Fruit fly (Drosophila melanogaster) whole organism, embryonic: ENCODE data around the gene CG43307.

ENCODE experiments used
- Adf1 ChIP-seq: fragments of 200-800 bp; sonication (Bioruptor generic); IDR thresholded peaks from 2 replicates; pipeline ENCODE4 v1.3.6; 2022; ENCODE audit warnings: missing biosample characterization, missing genetic modification characterization
- CG10267 ChIP-seq: fragments of 200-800 bp; sonication (Bioruptor generic); optimal IDR thresholded peaks from 2 replicates; lab custom pipeline; 2018; ENCODE audit warnings: missing biosample characterization, mild to moderate bottlenecking, missing genetic modification characterization, moderate library complexity
- CG11723 ChIP-seq: fragments of 200-800 bp; sonication (Bioruptor generic); optimal IDR thresholded peaks from 2 replicates; lab custom pipeline; 2017; ENCODE audit warnings: missing biosample characterization, mild to moderate bottlenecking, missing genetic modification characterization
- CG13296 ChIP-seq: fragments of 200-800 bp; sonication (Bioruptor generic); optimal IDR thresholded peaks from 3 replicates; lab custom pipeline; 2018; ENCODE audit warnings: missing biosample characterization, mild to moderate bottlenecking, missing genetic modification characterization
- CG1529 ChIP-seq: fragments of 200-800 bp; sonication (Bioruptor generic); optimal IDR thresholded peaks from 3 replicates; lab custom pipeline; 2018; ENCODE audit warnings: missing biosample characterization, missing genetic modification characterization
- CG1603 ChIP-seq: fragments of 200-800 bp; sonication (Bioruptor generic); optimal IDR thresholded peaks from 2 replicates; lab custom pipeline; 2019; ENCODE audit warnings: missing biosample characterization, mild to moderate bottlenecking, missing genetic modification characterization, moderate library complexity
- CG17829 ChIP-seq: fragments of 200-800 bp; optimal IDR thresholded peaks from 2 replicates; lab custom pipeline; 2019; ENCODE audit warnings: missing biosample characterization, mild to moderate bottlenecking, missing genetic modification characterization, moderate library complexity
- CG3281 ChIP-seq: fragments of 200-800 bp; sonication (Bioruptor generic); optimal IDR thresholded peaks from 3 replicates; lab custom pipeline; 2017; ENCODE audit warnings: missing biosample characterization, mild to moderate bottlenecking, missing genetic modification characterization
- CG3407 ChIP-seq: fragments of 200-800 bp; sonication (Bioruptor generic); optimal IDR thresholded peaks from 2 replicates; lab custom pipeline; 2018; ENCODE audit warnings: missing biosample characterization, mild to moderate bottlenecking, missing genetic modification characterization
- CG34224 ChIP-seq: fragments of 200-800 bp; sonication (Bioruptor generic); IDR thresholded peaks from 3 replicates; pipeline ENCODE4 v1.3.6; 2022; ENCODE audit warnings: missing biosample characterization, missing genetic modification characterization; ENCODE audit not compliant: partially characterized antibody
- CG3726 ChIP-seq: fragments of 200-800 bp; sonication (Bioruptor generic); IDR thresholded peaks from 3 replicates; pipeline ENCODE4, ENCODE4 v1.3.6; 2022; ENCODE audit warnings: missing biosample characterization, missing genetic modification characterization
- CG5180 ChIP-seq: fragments of 200-800 bp; sonication (Bioruptor generic); optimal IDR thresholded peaks from 3 replicates; lab custom pipeline; 2017; ENCODE audit warnings: missing biosample characterization, missing genetic modification characterization, mild to moderate bottlenecking, moderate library complexity, missing genetic modification reagents
- CG6254 ChIP-seq: fragments of 200-800 bp; sonication (Bioruptor generic); optimal IDR thresholded peaks from 3 replicates; lab custom pipeline; 2017; ENCODE audit warnings: mild to moderate bottlenecking, missing biosample characterization, missing genetic modification reagents, missing genetic modification characterization
- CG7963 ChIP-seq: fragments of 200-800 bp; sonication (Bioruptor generic); IDR thresholded peaks from 3 replicates; pipeline ENCODE4 v1.3.6; 2022; ENCODE audit warnings: missing biosample characterization, missing genetic modification characterization; ENCODE audit not compliant: partially characterized antibody
- CG8359 ChIP-seq: fragments of 200-800 bp; sonication (Bioruptor generic); optimal IDR thresholded peaks from 2 replicates; lab custom pipeline; 2017; ENCODE audit warnings: missing biosample characterization, mild to moderate bottlenecking, missing genetic modification characterization, borderline replicate concordance
- CG9609 ChIP-seq: fragments of 200-800 bp; sonication (Bioruptor generic); optimal IDR thresholded peaks from 3 replicates; lab custom pipeline; 2016; ENCODE audit warnings: missing biosample characterization, missing genetic modification characterization
- Camta ChIP-seq: fragments of 200-800 bp; sonication (Bioruptor generic); optimal IDR thresholded peaks from 2 replicates; lab custom pipeline; 2016; ENCODE audit warnings: missing biosample characterization, missing genetic modification characterization
- Dbx ChIP-seq: fragments of 200-800 bp; sonication (Bioruptor generic); IDR thresholded peaks from 3 replicates; pipeline ENCODE4 v1.3.6; 2022; ENCODE audit warnings: missing biosample characterization, missing genetic modification characterization
- Dfd ChIP-seq, 2 experiments: fragments of >200 bp; optimal IDR thresholded peaks; 2 replicates each; lab custom pipeline; 2017; ENCODE audit warnings: missing biosample characterization in 2 of 2, missing genetic modification characterization in 2 of 2
- Dp ChIP-seq: fragments of 200-800 bp; sonication (Bioruptor generic); optimal IDR thresholded peaks from 2 replicates; lab custom pipeline; 2018; ENCODE audit warnings: missing biosample characterization, mild to moderate bottlenecking, missing genetic modification characterization, moderate library complexity
- E2f1 ChIP-seq: fragments of 200-800 bp; sonication (Bioruptor generic); IDR thresholded peaks from 2 replicates; pipeline ENCODE4 v1.3.6; 2022; ENCODE audit warnings: missing biosample characterization, missing genetic modification characterization
- E2f2 ChIP-seq: fragments of 200-800 bp; sonication (Bioruptor generic); IDR thresholded peaks from 2 replicates; pipeline ENCODE4 v1.3.6; 2022; ENCODE audit warnings: missing biosample characterization, missing genetic modification characterization
- Eip74EF ChIP-seq, 2 experiments: fragments of 200-800 bp in 1 of 2; fragments of >200 bp in 1 of 2; sonication (Bioruptor generic) in 1 of 2; optimal IDR thresholded peaks; 2 replicates each; lab custom pipeline; 2017 to 2019; ENCODE audit warnings: missing biosample characterization in 2 of 2, missing genetic modification characterization in 2 of 2, mild to moderate bottlenecking in 1 of 2, moderate library complexity in 1 of 2
- Lim3 ChIP-seq: fragments of 200-800 bp; sonication (Bioruptor generic); IDR thresholded peaks from 2 replicates; pipeline ENCODE4 v1.3.6; 2022; ENCODE audit warnings: missing biosample characterization, missing genetic modification characterization
- MESR4 ChIP-seq: fragments of 200-800 bp; sonication (Bioruptor generic); optimal IDR thresholded peaks from 2 replicates; lab custom pipeline; 2018; ENCODE audit warnings: missing biosample characterization, mild to moderate bottlenecking, missing genetic modification characterization, moderate library complexity
- Mrtf ChIP-seq: fragments of 200-800 bp; sonication (Bioruptor generic); IDR thresholded peaks from 3 replicates; pipeline ENCODE4 v1.3.6; 2022; ENCODE audit warnings: missing biosample characterization, missing genetic modification characterization
- Myb ChIP-seq: fragments of 200-800 bp; sonication (Bioruptor generic); optimal IDR thresholded peaks from 2 replicates; lab custom pipeline; 2016; ENCODE audit warnings: missing biosample characterization, missing genetic modification characterization
- ac ChIP-seq: fragments of 200-800 bp; sonication (Bioruptor generic); optimal IDR thresholded peaks from 3 replicates; lab custom pipeline; 2017; ENCODE audit warnings: missing biosample characterization, mild to moderate bottlenecking, missing genetic modification characterization
- amos ChIP-seq: fragments of 200-800 bp; sonication (Bioruptor generic); IDR thresholded peaks from 2 replicates; pipeline ENCODE4 v1.3.6; 2022; ENCODE audit warnings: missing biosample characterization, missing genetic modification characterization; ENCODE audit not compliant: partially characterized antibody
- bowl ChIP-seq: fragments of 200-800 bp; sonication (Bioruptor generic); IDR thresholded peaks from 2 replicates; pipeline ENCODE4 v1.3.6; 2022; ENCODE audit warnings: missing biosample characterization, missing genetic modification characterization
- chm ChIP-seq: fragments of 200-800 bp; sonication (Bioruptor generic); IDR thresholded peaks from 2 replicates; pipeline ENCODE4 v1.3.6; 2022; ENCODE audit warnings: missing biosample characterization, missing genetic modification characterization
- ci ChIP-seq: fragments of 200-800 bp; sonication (Bioruptor generic); IDR thresholded peaks from 3 replicates; pipeline ENCODE4 v1.3.6; 2022; ENCODE audit warnings: missing biosample characterization, missing genetic modification characterization
- ewg ChIP-seq: fragments of 200-800 bp; sonication (Bioruptor generic); optimal IDR thresholded peaks from 3 replicates; lab custom pipeline; 2017; ENCODE audit warnings: mild to moderate bottlenecking, missing biosample characterization, missing genetic modification reagents, missing genetic modification characterization
- fd3F ChIP-seq: fragments of 200-800 bp; sonication (Bioruptor generic); optimal IDR thresholded peaks from 2 replicates; lab custom pipeline; 2018; ENCODE audit warnings: missing biosample characterization, mild to moderate bottlenecking, missing genetic modification characterization, moderate library complexity
- fru ChIP-seq: fragments of >200 bp; optimal IDR thresholded peaks from 2 replicates; lab custom pipeline; 2017
- ind ChIP-seq: fragments of 200-800 bp; sonication (Bioruptor generic); optimal IDR thresholded peaks from 3 replicates; lab custom pipeline; 2016; ENCODE audit warnings: missing biosample characterization, missing genetic modification characterization
- inv ChIP-seq: fragments of 200-800 bp; sonication (Bioruptor generic); IDR thresholded peaks from 2 replicates; pipeline ENCODE4 v1.3.6; 2022; ENCODE audit warnings: missing biosample characterization, missing genetic modification characterization; ENCODE audit not compliant: partially characterized antibody
- ken ChIP-seq: fragments of 200-800 bp; sonication (Bioruptor generic); IDR thresholded peaks from 3 replicates; pipeline ENCODE4 v1.3.6; 2022; ENCODE audit warnings: missing biosample characterization, missing genetic modification characterization
- lab ChIP-seq: fragments of 200-800 bp; sonication (Bioruptor generic); optimal IDR thresholded peaks from 3 replicates; lab custom pipeline; 2017; ENCODE audit warnings: missing biosample characterization, missing genetic modification characterization, mild to moderate bottlenecking, moderate library complexity, missing genetic modification reagents
- nerfin-1 ChIP-seq: fragments of 200-800 bp; sonication (Bioruptor generic); optimal IDR thresholded peaks from 3 replicates; lab custom pipeline; 2019; ENCODE audit warnings: missing biosample characterization, mild to moderate bottlenecking, missing genetic modification characterization, moderate library complexity
- org-1 ChIP-seq: fragments of 200-800 bp; sonication (Bioruptor generic); optimal IDR thresholded peaks from 2 replicates; lab custom pipeline; 2017; ENCODE audit warnings: missing biosample characterization, missing genetic modification characterization
- phol ChIP-seq: fragments of 200-800 bp; sonication (Bioruptor generic); optimal IDR thresholded peaks from 3 replicates; lab custom pipeline; 2018; ENCODE audit warnings: missing biosample characterization, mild to moderate bottlenecking, missing genetic modification characterization, moderate library complexity
- pnt ChIP-seq: fragments of 200-800 bp; sonication (Bioruptor generic); optimal IDR thresholded peaks from 3 replicates; lab custom pipeline; 2016; ENCODE audit warnings: missing biosample characterization, missing genetic modification characterization
- pros ChIP-seq: fragments of 200-800 bp; sonication (Bioruptor generic); optimal IDR thresholded peaks from 3 replicates; lab custom pipeline; 2019; ENCODE audit warnings: missing biosample characterization, mild to moderate bottlenecking, missing genetic modification characterization, moderate library complexity
- sens ChIP-seq: fragments of 200-800 bp; sonication (Bioruptor generic); peaks from one replicate; lab custom pipeline; 2016; ENCODE audit warnings: missing biosample characterization, missing genetic modification characterization
- slbo ChIP-seq: fragments of 200-800 bp; sonication (Bioruptor generic); IDR thresholded peaks from 2 replicates; pipeline ENCODE4 v1.3.6; 2022; ENCODE audit warnings: missing biosample characterization, missing genetic modification characterization
- so ChIP-seq: fragments of 200-800 bp; sonication (Bioruptor generic); IDR thresholded peaks from 3 replicates; pipeline ENCODE4 v1.3.6; 2022; ENCODE audit warnings: missing biosample characterization, missing genetic modification characterization
- tna ChIP-seq: fragments of 200-800 bp; sonication (Bioruptor generic); IDR thresholded peaks from 2 replicates; pipeline ENCODE4 v1.3.6; 2022; ENCODE audit warnings: missing biosample characterization, missing genetic modification characterization; ENCODE audit not compliant: partially characterized antibody
- toy ChIP-seq: fragments of 200-800 bp; sonication (Bioruptor generic); IDR thresholded peaks from 2 replicates; pipeline ENCODE4 v1.3.6; 2022; ENCODE audit warnings: missing biosample characterization, missing genetic modification characterization
- usp ChIP-seq: fragments of >200 bp; optimal IDR thresholded peaks from 2 replicates; lab custom pipeline; 2017; ENCODE audit warnings: missing biosample characterization, missing genetic modification characterization
- vvl ChIP-seq: fragments of 200-800 bp; sonication (Bioruptor generic); IDR thresholded peaks from 2 replicates; pipeline ENCODE4 v1.3.6; 2022; ENCODE audit warnings: missing biosample characterization, missing genetic modification characterization
- yki ChIP-seq: fragments of >200 bp; optimal IDR thresholded peaks from 3 replicates; lab custom pipeline; 2018

Gene CG43307

DNA sequence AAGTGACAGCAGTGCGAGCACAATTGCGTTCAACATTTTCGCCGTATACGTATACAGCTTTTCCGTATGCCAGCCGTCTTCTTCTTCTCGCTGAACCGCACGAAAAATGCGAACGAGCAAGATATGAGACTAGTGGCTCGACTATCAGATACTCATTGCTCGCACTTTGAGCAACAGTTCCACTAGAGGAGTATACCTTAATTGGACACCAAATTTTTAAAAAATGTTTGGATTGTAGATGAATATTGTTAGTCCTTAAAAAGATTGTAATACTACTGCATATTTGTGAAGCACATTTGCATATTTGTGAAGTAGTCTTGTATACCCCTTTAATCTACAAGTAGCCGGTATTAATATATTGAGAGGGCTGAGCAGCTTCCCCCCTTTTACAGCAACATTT is 33.2 kb upstream of the CG43307 start:
- no peak for TF ChIP-seq bowl (GFP tag; lab: Robert Waterston, UW)
- no peak for TF ChIP-seq yki (lab: Kevin White, UChicago)
- peak; percentile 6 for TF ChIP-seq CG9609 (GFP tag; lab: Kevin White, UChicago)
- TF ChIP-seq E2f2: no peak
- TF ChIP-seq CG10267 (tag; lab: Kevin White, UChicago): no peak
- TF ChIP-seq CG34224 (GFP tag; lab: Robert Waterston, UW): no peak
- peak; percentile 45; the same call in 1 of the 3 replicates for TF ChIP-seq CG7963
- TF ChIP-seq slbo (GFP tag; lab: Robert Waterston, UW): peak; percentile 50
- TF ChIP-seq CG8359 (GFP tag; lab: Kevin White, UChicago): no peak
- TF ChIP-seq chm (GFP tag; lab: Robert Waterston, UW): no peak
- TF ChIP-seq inv: peak; percentile 33; the same call in 1 of the 2 replicates
- TF ChIP-seq toy (GFP tag; lab: Robert Waterston, UW): no peak
- 0 out of 2 replicates have a peak, but pooled peaks have one; percentile 11 for TF ChIP-seq vvl (GFP tag; lab: Robert Waterston, UW)
- TF ChIP-seq ken (GFP tag; lab: Robert Waterston, UW): no peak
- TF ChIP-seq ci (GFP tag; lab: Robert Waterston, UW): no peak
- no peak for TF ChIP-seq Adf1 (GFP tag; lab: Robert Waterston, UW)
- no peak for TF ChIP-seq ewg (GFP tag; lab: Kevin White, UChicago)
- TF ChIP-seq pros: no peak
- no peak for TF ChIP-seq Lim3 (GFP tag; lab: Robert Waterston, UW)
- TF ChIP-seq CG5180: no peak
- no peak for TF ChIP-seq phol (tag; lab: Kevin White, UChicago)
- peak; percentile 31 for TF ChIP-seq ind (GFP tag; lab: Kevin White, UChicago)
- no peak for TF ChIP-seq CG3726 (GFP tag; lab: Robert Waterston, UW)
- no peak for TF ChIP-seq Dfd (GFP tag; optimal IDR thresholded peaks at IDR 0.05; lab: Kevin White, UChicago)
- peak; percentile 79 for TF ChIP-seq tna (GFP tag; lab: Robert Waterston, UW)
- no peak for TF ChIP-seq CG13296
- TF ChIP-seq lab: peak; percentile 63
- TF ChIP-seq CG3281 (GFP tag; lab: Kevin White, UChicago): peak; percentile 5
- no peak for TF ChIP-seq nerfin-1 (tag; lab: Kevin White, UChicago)
- no peak for TF ChIP-seq Myb (GFP tag; lab: Kevin White, UChicago)
- TF ChIP-seq MESR4 (GFP tag; lab: Kevin White, UChicago): no peak
- peak; percentile 64 for TF ChIP-seq sens (GFP tag; lab: Kevin White, UChicago)
- no peak for TF ChIP-seq fd3F (GFP tag; lab: Kevin White, UChicago)
- no peak for TF ChIP-seq CG3407 (GFP tag; lab: Kevin White, UChicago)
- no peak for TF ChIP-seq Eip74EF (GFP tag; optimal IDR thresholded peaks at IDR 0.05; lab: Kevin White, UChicago)
- TF ChIP-seq CG11723 (GFP tag; lab: Kevin White, UChicago): no peak
- TF ChIP-seq Dbx: no peak
- peak; percentile 16 for TF ChIP-seq CG1603 (tag; lab: Kevin White, UChicago)
- no peak for TF ChIP-seq so (GFP tag; lab: Robert Waterston, UW)
- TF ChIP-seq Camta (GFP tag; lab: Kevin White, UChicago): no peak
- no peak for TF ChIP-seq E2f1 (GFP tag; lab: Robert Waterston, UW)
- no peak for TF ChIP-seq CG17829 (tag; lab: Kevin White, UChicago)
- TF ChIP-seq CG1529 (GFP tag; lab: Kevin White, UChicago): no peak
- TF ChIP-seq org-1 (GFP tag; lab: Kevin White, UChicago): peak; percentile 29
- no peak; the same call in 1 of the 2 replicates for TF ChIP-seq amos (GFP tag; lab: Robert Waterston, UW)
- no peak for TF ChIP-seq fru (lab: Kevin White, UChicago)
- TF ChIP-seq CG6254 (GFP tag; lab: Kevin White, UChicago): no peak
- no peak for TF ChIP-seq Mrtf (GFP tag; lab: Robert Waterston, UW)
- no peak for TF ChIP-seq pnt (GFP tag; lab: Kevin White, UChicago)
- no peak for TF ChIP-seq ac (GFP tag; lab: Kevin White, UChicago)
- no peak for TF ChIP-seq Dp (GFP tag; lab: Kevin White, UChicago)
- no peak for TF ChIP-seq usp (GFP tag; lab: Kevin White, UChicago)
